Fruit fly (Drosophila melanogaster): ENCODE data around the gene ImpE2.

ImpE2 gene

dm6 chr3L:3517894-3518293, 5.4 kb upstream of the ImpE2 start (continued):
- TF ChIP-seq sc (optimal IDR thresholded peaks at IDR 0.05) (no peak), sc (GFP tag; optimal IDR thresholded peaks at IDR 0.05) (peak; percentile 70), jing (GFP tag; optimal IDR thresholded peaks at IDR 0.05) (peak; percentile 65), E2f2 (GFP tag; IDR thresholded peaks at IDR 0.05) (peak; percentile 82), CG13296 (GFP tag; optimal IDR thresholded peaks at IDR 0.05) (peak; percentile 80), pnt (GFP tag; optimal IDR thresholded peaks at IDR 0.05) (peak; percentile 92), Chrac-16 (GFP tag; optimal IDR thresholded peaks at IDR 0.05) (peak; percentile 84), CG1603 (tag; optimal IDR thresholded peaks at IDR 0.05) (peak; percentile 89), sens-2 (GFP tag; IDR thresholded peaks at IDR 0.05) (peak; percentile 93), CG12236 (GFP tag; optimal IDR thresholded peaks at IDR 0.05) (peak; percentile 82), Ssrp (tag; optimal IDR thresholded peaks at IDR 0.05) (peak; percentile 82), CG12391 (tag; optimal IDR thresholded peaks at IDR 0.05) (peak; percentile 85), Mes4 (GFP tag; optimal IDR thresholded peaks at IDR 0.05) (peak; percentile 86), dpn (GFP tag; optimal IDR thresholded peaks at IDR 0.05) (peak; percentile 51 to 93), sob (GFP tag; IDR thresholded peaks at IDR 0.05) (peak; percentile 92), CG8359 (GFP tag; optimal IDR thresholded peaks at IDR 0.05; ENCODE audit: borderline replicate concordance) (peak; percentile 44), pb (GFP tag; optimal IDR thresholded peaks at IDR 0.05) (peak; percentile 68), Ada2b (GFP tag; IDR thresholded peaks at IDR 0.05) (peak; percentile 97), pum (GFP tag; optimal IDR thresholded peaks at IDR 0.05) (peak; percentile 81), CkIIα-i1 (GFP tag; IDR thresholded peaks at IDR 0.05) (peak; percentile 78), CG31224 (GFP tag; IDR thresholded peaks at IDR 0.05) (peak; percentile 85), CG9797 (GFP tag; optimal IDR thresholded peaks at IDR 0.05) (peak; percentile 3), ssp (GFP tag; IDR thresholded peaks at IDR 0.05) (peak; percentile 83), CG12071 (GFP tag; optimal IDR thresholded peaks at IDR 0.05) (peak; percentile 86), Ets65A (GFP tag) (peak; percentile 98), CG14050 (GFP tag; IDR thresholded peaks at IDR 0.05) (peak; percentile 96), oc (tag; optimal IDR thresholded peaks at IDR 0.05) (peak; percentile 90), CG14441 (GFP tag; IDR thresholded peaks at IDR 0.05) (peak; percentile 87), ken (GFP tag; IDR thresholded peaks at IDR 0.05) (peak; percentile 96), CG7271 (tag; optimal IDR thresholded peaks at IDR 0.05) (peak; percentile 53), Ptx1 (GFP tag; IDR thresholded peaks at IDR 0.05) (peak; percentile 93), CG4820 (GFP tag; optimal IDR thresholded peaks at IDR 0.05) (peak; percentile 86), MBD-R2 (GFP tag; IDR thresholded peaks at IDR 0.05) (peak; percentile 78), fd96Cb (tag; optimal IDR thresholded peaks at IDR 0.05) (peak; percentile 88), NFAT (GFP tag; IDR thresholded peaks at IDR 0.05) (peak; percentile 90; the same call in 1 of the 2 replicates), nau (GFP tag; optimal IDR thresholded peaks at IDR 0.05) (peak; percentile 83), dimm (GFP tag; IDR thresholded peaks at IDR 0.05) (peak; percentile 92), NfI (GFP tag; optimal IDR thresholded peaks at IDR 0.05) (peak; percentile 86), Asciz (GFP tag; optimal IDR thresholded peaks at IDR 0.05) (peak; percentile 68), CG11723 (GFP tag; optimal IDR thresholded peaks at IDR 0.05) (peak; percentile 79), CG17361 (GFP tag; IDR thresholded peaks at IDR 0.05) (peak; percentile 82), gcm2 (GFP tag; optimal IDR thresholded peaks at IDR 0.05) (peak; percentile 73), CG2875 (GFP tag; optimal IDR thresholded peaks at IDR 0.05) (peak; percentile 77), sima (GFP tag; optimal IDR thresholded peaks at IDR 0.05) (peak; percentile 50), Hmx (GFP tag; optimal IDR thresholded peaks at IDR 0.05) (no peak), Drgx (GFP tag; IDR thresholded peaks at IDR 0.05) (peak; percentile 94), lov (optimal IDR thresholded peaks at IDR 0.05) (no peak), lov (GFP tag; IDR thresholded peaks at IDR 0.05) (peak; percentile 77; the same call in 2 of the 3 replicates), CG12769 (tag; optimal IDR thresholded peaks at IDR 0.05) (peak; percentile 94), hbn (GFP tag; IDR thresholded peaks at IDR 0.05; ENCODE audit: partially characterized antibody) (no peak), rib (GFP tag; IDR thresholded peaks at IDR 0.05) (peak; percentile 86), CG17802 (tag; optimal IDR thresholded peaks at IDR 0.05) (peak; percentile 41)

All from whole organism, embryonic.